Fruit fly (Drosophila melanogaster): ENCODE results near the gene Adgf-C.

dm6 chr3R:13728897-13729296 is 22.3 kb downstream of the Adgf-C start:
- no peak for TF ChIP-seq h (optimal IDR thresholded peaks at IDR 0.05)
- TF ChIP-seq insv (optimal IDR thresholded peaks at IDR 0.05) = no peak
- no peak for TF ChIP-seq ttk (optimal IDR thresholded peaks at IDR 0.05)
- no peak for TF ChIP-seq psq (optimal IDR thresholded peaks at IDR 0.05)
- no peak for TF ChIP-seq Sin3A (optimal IDR thresholded peaks at IDR 0.05)
- no peak for TF ChIP-seq Myc (optimal IDR thresholded peaks at IDR 0.05)
